Worm (Caenorhabditis elegans) whole organism, mixed stage, embryonic: ENCODE measurements around the gene F17E9.18.

Experiments used
- M03D4.4 ChIP-seq: sonication (generic microtip); optimal IDR thresholded peaks from 2 replicates; lab custom pipeline; 2017; ENCODE audit warnings: mild to moderate bottlenecking, missing genetic modification characterization, missing compliant biosample characterization
- bed-3 ChIP-seq: fragments of 200-800 bp; sonication (Bioruptor generic); optimal IDR thresholded peaks from 3 replicates; lab custom pipeline; 2018; ENCODE audit warnings: mild to moderate bottlenecking, missing genetic modification characterization, moderate library complexity, missing compliant biosample characterization
- blmp-1 ChIP-seq: fragments of 150-350 bp; optimal IDR thresholded peaks from 2 replicates; lab custom pipeline; 2014; ENCODE audit warnings: missing biosample characterization, missing genetic modification characterization
- ceh-39 ChIP-seq: fragments of 150-350 bp; optimal IDR thresholded peaks from 2 replicates; lab custom pipeline; 2014; ENCODE audit warnings: missing biosample characterization, missing genetic modification characterization
- ceh-43 ChIP-seq: fragments of 200-800 bp; sonication (Bioruptor generic); optimal IDR thresholded peaks from 2 replicates; lab custom pipeline; 2018; ENCODE audit warnings: mild to moderate bottlenecking, missing genetic modification characterization, moderate library complexity, missing compliant biosample characterization
- ceh-83 ChIP-seq: fragments of 200-800 bp; sonication (Bioruptor generic); optimal IDR thresholded peaks from 2 replicates; lab custom pipeline; 2018; ENCODE audit warnings: mild to moderate bottlenecking, missing genetic modification characterization, missing compliant biosample characterization
- ces-1 ChIP-seq: fragments of 150-350 bp; optimal IDR thresholded peaks from 2 replicates; lab custom pipeline; 2014; ENCODE audit warnings: missing biosample characterization, missing genetic modification reagents, missing genetic modification characterization
- cnd-1 ChIP-seq: fragments of 200-800 bp; sonication (Bioruptor generic); optimal IDR thresholded peaks from 2 replicates; lab custom pipeline; 2018; ENCODE audit warnings: mild to moderate bottlenecking, missing genetic modification characterization, missing compliant biosample characterization
- drap-1 ChIP-seq: fragments of 200-800 bp; sonication (Bioruptor generic); optimal IDR thresholded peaks from 3 replicates; lab custom pipeline; 2018; ENCODE audit warnings: mild to moderate bottlenecking, missing genetic modification characterization, missing compliant biosample characterization
- elt-1 ChIP-seq: sonication (generic microtip); optimal IDR thresholded peaks from 2 replicates; lab custom pipeline; 2017; ENCODE audit warnings: missing genetic modification characterization, mild to moderate bottlenecking, missing compliant biosample characterization, antibody characterized with exemption, moderate library complexity, borderline replicate concordance; ENCODE audit not compliant: insufficient read depth
- elt-3 ChIP-seq: fragments of 150-350 bp; optimal IDR thresholded peaks from 2 replicates; lab custom pipeline; 2014; ENCODE audit warnings: missing biosample characterization, missing genetic modification characterization
- flh-1 ChIP-seq: fragments of 200-800 bp; sonication (Bioruptor generic); optimal IDR thresholded peaks from 2 replicates; lab custom pipeline; 2018; ENCODE audit warnings: mild to moderate bottlenecking, missing genetic modification characterization, moderate library complexity, missing compliant biosample characterization
- ham-2 ChIP-seq: fragments of 200-800 bp; sonication (Bioruptor generic); optimal IDR thresholded peaks from 2 replicates; lab custom pipeline; 2018; ENCODE audit warnings: mild to moderate bottlenecking, missing genetic modification characterization, missing compliant biosample characterization
- hlh-1 ChIP-seq: fragments of 150-350 bp; optimal IDR thresholded peaks from 2 replicates; lab custom pipeline; 2014; ENCODE audit warnings: missing biosample characterization, missing genetic modification reagents, missing genetic modification characterization
- lin-13 ChIP-seq: fragments of 150-350 bp; optimal IDR thresholded peaks from 2 replicates; lab custom pipeline; 2014; ENCODE audit warnings: missing biosample characterization, missing genetic modification characterization
- lin-32 ChIP-seq: fragments of 200-800 bp; sonication (Bioruptor generic); optimal IDR thresholded peaks from 2 replicates; lab custom pipeline; 2018; ENCODE audit warnings: mild to moderate bottlenecking, missing genetic modification characterization, missing compliant biosample characterization
- lsy-2 ChIP-seq: fragments of 150-350 bp; optimal IDR thresholded peaks from 2 replicates; lab custom pipeline; 2014; ENCODE audit warnings: missing biosample characterization, missing genetic modification characterization
- mab-5 ChIP-seq: fragments of 150-350 bp; optimal IDR thresholded peaks from 2 replicates; lab custom pipeline; 2014; ENCODE audit warnings: missing biosample characterization, missing genetic modification characterization
- mep-1 ChIP-seq: fragments of 150-350 bp; optimal IDR thresholded peaks from 2 replicates; lab custom pipeline; 2017; ENCODE audit warnings: missing biosample characterization, missing genetic modification reagents, missing genetic modification characterization, inconsistent platforms
- mls-2 ChIP-seq: sonication (generic microtip); optimal IDR thresholded peaks from 2 replicates; lab custom pipeline; 2016; ENCODE audit warnings: mild to moderate bottlenecking, missing genetic modification characterization, moderate library complexity, missing compliant biosample characterization
- nhr-12 ChIP-seq: fragments of 150-350 bp; optimal IDR thresholded peaks from 2 replicates; lab custom pipeline; 2014; ENCODE audit warnings: missing biosample characterization, missing genetic modification characterization
- nhr-2 ChIP-seq: fragments of 150-350 bp; optimal IDR thresholded peaks from 2 replicates; lab custom pipeline; 2014; ENCODE audit warnings: missing biosample characterization, missing genetic modification characterization
- nhr-237 ChIP-seq: fragments of 150-350 bp; optimal IDR thresholded peaks from 2 replicates; lab custom pipeline; 2014; ENCODE audit warnings: missing biosample characterization, missing genetic modification characterization
- nhr-28 ChIP-seq: fragments of 150-350 bp; optimal IDR thresholded peaks from 2 replicates; lab custom pipeline; 2014; ENCODE audit warnings: missing biosample characterization, missing genetic modification characterization
- nhr-76 ChIP-seq: sonication (generic microtip); optimal IDR thresholded peaks from 2 replicates; lab custom pipeline; 2017; ENCODE audit warnings: missing biosample characterization, missing genetic modification characterization
- pha-4 ChIP-seq: fragments of 150-350 bp; optimal IDR thresholded peaks from 2 replicates; lab custom pipeline; 2018; ENCODE audit warnings: missing biosample characterization, missing genetic modification reagents, missing genetic modification characterization
- sem-2 ChIP-seq: fragments of 200-800 bp; sonication (Bioruptor generic); optimal IDR thresholded peaks from 2 replicates; lab custom pipeline; 2018; ENCODE audit warnings: mild to moderate bottlenecking, missing genetic modification characterization, missing compliant biosample characterization
- snpc-4 ChIP-seq: fragments of 150-350 bp; optimal IDR thresholded peaks from 2 replicates; lab custom pipeline; 2014; ENCODE audit warnings: missing biosample characterization, missing genetic modification characterization
- sptf-1 ChIP-seq: sonication (generic microtip); optimal IDR thresholded peaks from 2 replicates; lab custom pipeline; 2017; ENCODE audit warnings: mild to moderate bottlenecking, missing genetic modification characterization, moderate library complexity, missing compliant biosample characterization
- tbx-8 ChIP-seq: fragments of 200-800 bp; sonication (Bioruptor generic); optimal IDR thresholded peaks from 2 replicates; lab custom pipeline; 2018; ENCODE audit warnings: mild to moderate bottlenecking, missing genetic modification characterization, moderate library complexity, missing compliant biosample characterization
- unc-120 ChIP-seq: sonication (generic microtip); optimal IDR thresholded peaks from 2 replicates; lab custom pipeline; 2017; ENCODE audit warnings: missing genetic modification characterization, missing compliant biosample characterization; ENCODE audit not compliant: poor library complexity, severe bottlenecking
- unc-39 ChIP-seq: fragments of 150-350 bp; optimal IDR thresholded peaks from 2 replicates; lab custom pipeline; 2014; ENCODE audit warnings: missing biosample characterization, missing genetic modification characterization
- unc-62 ChIP-seq: fragments of 150-350 bp; optimal IDR thresholded peaks from 2 replicates; lab custom pipeline; 2014; ENCODE audit warnings: missing biosample characterization, missing genetic modification reagents, missing genetic modification characterization
- zip-8 ChIP-seq: fragments of 150-350 bp; optimal IDR thresholded peaks from 2 replicates; lab custom pipeline; 2014; ENCODE audit warnings: missing biosample characterization, missing genetic modification characterization
- ztf-11 ChIP-seq: fragments of 150-350 bp; optimal IDR thresholded peaks from 2 replicates; lab custom pipeline; 2014; ENCODE audit warnings: missing biosample characterization, missing genetic modification characterization

The F17E9.18 gene

ce11 chrIV:8339636-8340035 is 7.3 kb downstream of the F17E9.18 start, which contains the start of gene lgc-6:
TSS of gene lgc-6 (plus strand) at chrIV:8339936.
- TF ChIP-seq blmp-1 (no peak), unc-62 (GFP tag; lab: Kevin White, UChicago) (no peak), ztf-11 (tag; lab: Kevin White, UChicago) (no peak), ceh-39 (tag; lab: Kevin White, UChicago) (no peak), bed-3 (no peak), pha-4 (tag; lab: Kevin White, UChicago) (no peak), elt-1 (no peak), nhr-237 (tag; lab: Kevin White, UChicago) (no peak), nhr-28 (tag; lab: Kevin White, UChicago) (no peak), drap-1 (GFP tag; lab: Kevin White, UChicago) (no peak), M03D4.4 (tag; lab: Kevin White, UChicago) (no peak), ceh-83 (no peak), nhr-12 (tag; lab: Kevin White, UChicago) (no peak), lin-32 (GFP tag; lab: Kevin White, UChicago) (no peak), cnd-1 (tag; lab: Kevin White, UChicago) (no peak), tbx-8 (no peak), ham-2 (GFP tag; lab: Kevin White, UChicago) (no peak), nhr-2 (tag; lab: Kevin White, UChicago) (no peak), sem-2 (GFP tag; lab: Kevin White, UChicago) (no peak), unc-39 (tag; lab: Kevin White, UChicago) (no peak)

DNA sequence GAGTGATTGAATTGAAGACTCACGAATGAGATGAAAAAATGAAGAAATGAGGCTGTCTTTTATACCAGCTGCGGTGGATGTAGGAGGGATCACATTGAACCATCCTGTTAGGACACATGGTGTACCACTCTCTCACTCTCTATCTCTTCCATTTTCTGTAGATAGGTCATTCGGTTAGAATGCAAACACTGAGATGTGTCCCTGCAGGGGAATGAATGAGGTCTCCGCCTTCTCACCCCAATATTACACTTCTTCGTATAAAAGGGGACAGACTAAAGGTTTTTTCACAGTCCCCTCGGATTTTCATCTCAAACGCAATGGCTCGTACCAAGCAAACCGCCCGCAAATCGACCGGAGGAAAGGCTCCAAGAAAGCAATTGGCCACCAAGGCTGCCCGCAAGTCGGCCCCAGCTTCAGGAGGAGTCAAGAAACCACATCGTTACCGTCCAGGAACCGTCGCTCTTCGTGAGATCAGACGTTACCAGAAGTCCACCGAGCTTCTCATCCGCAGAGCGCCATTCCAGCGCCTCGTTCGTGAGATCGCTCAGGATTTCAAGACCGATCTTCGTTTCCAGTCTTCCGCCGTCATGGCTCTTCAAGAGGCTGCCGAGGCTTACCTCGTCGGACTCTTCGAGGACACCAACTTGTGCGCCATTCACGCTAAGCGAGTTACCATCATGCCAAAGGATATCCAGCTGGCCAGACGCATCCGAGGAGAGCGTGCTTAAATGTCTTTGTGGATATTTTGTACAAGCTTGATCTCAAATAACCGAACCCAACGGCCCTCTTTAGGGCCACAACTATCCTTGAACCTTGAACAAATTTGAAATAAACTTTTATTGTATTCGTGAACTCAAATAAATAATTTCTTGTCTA is 12.7 kb downstream of the F17E9.18 start, which contains the start of gene his-32:
TSS of gene his-32 (plus strand) at position 318 of the 876 bp plus-strand sequence.
- TF ChIP-seq blmp-1 (no peak), lin-13 (tag; lab: Kevin White, UChicago) (peak; percentile 98), tbx-8 (peak; percentile 72), elt-1 (peak; percentile 20), nhr-28 (tag; lab: Kevin White, UChicago) (no peak), ztf-11 (tag; lab: Kevin White, UChicago) (peak; percentile 98), nhr-76 (no peak), sem-2 (GFP tag; lab: Kevin White, UChicago) (peak; percentile 78), zip-8 (no peak), mls-2 (tag; lab: Kevin White, UChicago) (peak; percentile 61), ces-1 (GFP tag; lab: Kevin White, UChicago) (peak; percentile 39), bed-3 (no peak), lin-32 (GFP tag; lab: Kevin White, UChicago) (peak; percentile 65), ceh-83 (peak; percentile 76), hlh-1 (tag; lab: Kevin White, UChicago) (peak; percentile 64), sptf-1 (tag; lab: Kevin White, UChicago) (peak; percentile 70), elt-3 (no peak), unc-39 (tag; lab: Kevin White, UChicago) (peak; percentile 96), mep-1 (tag; lab: Kevin White, UChicago) (peak; percentile 92), flh-1 (GFP tag; lab: Kevin White, UChicago) (no peak), mab-5 (no peak), snpc-4 (tag; lab: Kevin White, UChicago) (no peak), ham-2 (GFP tag; lab: Kevin White, UChicago) (no peak), unc-62 (GFP tag; lab: Kevin White, UChicago) (peak; percentile 89), unc-120 (no peak), nhr-2 (tag; lab: Kevin White, UChicago) (peak; percentile 76), cnd-1 (tag; lab: Kevin White, UChicago) (peak; percentile 95), lsy-2 (tag; lab: Kevin White, UChicago) (peak; percentile 78), M03D4.4 (tag; lab: Kevin White, UChicago) (peak; percentile 75), nhr-12 (tag; lab: Kevin White, UChicago) (peak; percentile 87), pha-4 (tag; lab: Kevin White, UChicago) (peak; percentile 92), drap-1 (GFP tag; lab: Kevin White, UChicago) (peak; percentile 63), ceh-43 (GFP tag; lab: Kevin White, UChicago) (peak; percentile 45), ceh-39 (tag; lab: Kevin White, UChicago) (peak; percentile 99), nhr-237 (tag; lab: Kevin White, UChicago) (no peak)

ce11 chrIV:8333954-8333987 is 13.2 kb downstream of the F17E9.18 start, which contains the start of gene his-31:
TSS of gene his-31 (minus strand) at chrIV:8333983.
- TF ChIP-seq ceh-83 (no peak), ceh-39 (tag; lab: Kevin White, UChicago) (no peak), tbx-8 (no peak), zip-8 (no peak), mep-1 (tag; lab: Kevin White, UChicago) (no peak), M03D4.4 (tag; lab: Kevin White, UChicago) (no peak), elt-3 (no peak), blmp-1 (no peak), ceh-43 (GFP tag; lab: Kevin White, UChicago) (no peak)
